Fruit fly (Drosophila melanogaster) whole organism, embryonic: Measurements from ENCODE around the gene Bicra.

ENCODE experiments used
- Adf1 ChIP-seq: fragments of 200-800 bp; sonication (Bioruptor generic); IDR thresholded peaks from 2 replicates; pipeline ENCODE4 v1.3.6; 2022; ENCODE audit warnings: missing biosample characterization, missing genetic modification characterization
- Asciz ChIP-seq: fragments of 200-800 bp; sonication (Bioruptor generic); optimal IDR thresholded peaks from 2 replicates; lab custom pipeline; 2017; ENCODE audit warnings: missing biosample characterization, mild to moderate bottlenecking, missing genetic modification characterization, missing genetic modification reagents
- BEAF-32 ChIP-seq: fragments of 200-800 bp; sonication (Bioruptor generic); optimal IDR thresholded peaks from 3 replicates; lab custom pipeline; 2017; ENCODE audit warnings: missing biosample characterization, missing genetic modification characterization, mild to moderate bottlenecking, moderate library complexity, missing genetic modification reagents
- Blimp-1 ChIP-seq: fragments of 200-800 bp; sonication (Bioruptor generic); optimal IDR thresholded peaks from 3 replicates; lab custom pipeline; 2018; ENCODE audit warnings: missing biosample characterization, missing genetic modification characterization, mild to moderate bottlenecking, moderate library complexity, missing genetic modification reagents
- CG14710 ChIP-seq: fragments of 200-800 bp; sonication (Bioruptor generic); optimal IDR thresholded peaks from 3 replicates; lab custom pipeline; 2019; ENCODE audit warnings: missing biosample characterization, mild to moderate bottlenecking, missing genetic modification characterization, moderate library complexity
- CG1647 ChIP-seq: fragments of 200-800 bp; sonication (Bioruptor generic); optimal IDR thresholded peaks from 3 replicates; lab custom pipeline; 2016; ENCODE audit warnings: missing biosample characterization, missing genetic modification characterization
- CG17359 ChIP-seq: fragments of 200-800 bp; sonication (Bioruptor generic); optimal IDR thresholded peaks from 3 replicates; lab custom pipeline; 2018; ENCODE audit warnings: missing biosample characterization, mild to moderate bottlenecking, missing genetic modification characterization, moderate library complexity
- CG18262 ChIP-seq: fragments of 200-800 bp; optimal IDR thresholded peaks from 3 replicates; lab custom pipeline; 2019; ENCODE audit warnings: missing biosample characterization, mild to moderate bottlenecking, missing genetic modification characterization, moderate library complexity
- CG31224 ChIP-seq: fragments of 200-800 bp; sonication (Bioruptor generic); IDR thresholded peaks from 2 replicates; pipeline ENCODE4 v1.3.6; 2022; ENCODE audit warnings: missing biosample characterization, missing genetic modification characterization
- CG3995 ChIP-seq: fragments of 200-800 bp; sonication (Bioruptor generic); optimal IDR thresholded peaks from 3 replicates; lab custom pipeline; 2016; ENCODE audit warnings: missing biosample characterization, missing genetic modification characterization
- CG42726 ChIP-seq: fragments of 200-800 bp; sonication (Bioruptor generic); IDR thresholded peaks from 2 replicates; pipeline ENCODE4 v1.3.6; 2022; ENCODE audit warnings: missing biosample characterization, missing genetic modification characterization; ENCODE audit not compliant: partially characterized antibody
- CG4854 ChIP-seq: fragments of 200-800 bp; sonication (Bioruptor generic); optimal IDR thresholded peaks from 2 replicates; lab custom pipeline; 2016; ENCODE audit warnings: missing biosample characterization, missing genetic modification characterization, inconsistent platforms
- CG6765 ChIP-seq: fragments of 200-800 bp; sonication (Bioruptor generic); optimal IDR thresholded peaks from 3 replicates; lab custom pipeline; 2017; ENCODE audit warnings: missing biosample characterization, mild to moderate bottlenecking, missing genetic modification characterization
- CG8765 ChIP-seq: fragments of 200-800 bp; sonication (Bioruptor generic); IDR thresholded peaks from 2 replicates; pipeline ENCODE4 v1.3.6; 2022; ENCODE audit warnings: missing biosample characterization, missing genetic modification characterization
- CG8924 ChIP-seq: fragments of 200-800 bp; optimal IDR thresholded peaks from 3 replicates; lab custom pipeline; 2019; ENCODE audit warnings: missing biosample characterization, mild to moderate bottlenecking, missing genetic modification characterization, moderate library complexity
- CG9817 ChIP-seq: fragments of 200-800 bp; sonication (Bioruptor generic); optimal IDR thresholded peaks from 2 replicates; lab custom pipeline; 2018; ENCODE audit warnings: missing biosample characterization, mild to moderate bottlenecking, missing genetic modification characterization, moderate library complexity
- H2.0 ChIP-seq: fragments of 200-800 bp; sonication (Bioruptor generic); IDR thresholded peaks from 2 replicates; pipeline ENCODE4 v1.3.6; 2022; ENCODE audit warnings: missing biosample characterization, missing genetic modification characterization
- HLH4C ChIP-seq: fragments of 200-800 bp; sonication (Bioruptor generic); IDR thresholded peaks from 3 replicates; pipeline ENCODE4 v1.3.6; 2022; ENCODE audit warnings: missing biosample characterization, missing genetic modification characterization; ENCODE audit not compliant: partially characterized antibody
- HLH54F ChIP-seq: fragments of 200-800 bp; sonication (Bioruptor generic); optimal IDR thresholded peaks from 3 replicates; lab custom pipeline; 2016; ENCODE audit warnings: missing biosample characterization, missing genetic modification characterization
- Mad ChIP-seq: fragments of 200-800 bp; sonication (Bioruptor generic); optimal IDR thresholded peaks from 2 replicates; lab custom pipeline; 2016; ENCODE audit warnings: missing biosample characterization, missing genetic modification characterization
- YL-1 ChIP-seq: fragments of 200-800 bp; sonication (Bioruptor generic); optimal IDR thresholded peaks from 3 replicates; lab custom pipeline; 2017; ENCODE audit warnings: missing biosample characterization, mild to moderate bottlenecking, missing genetic modification characterization
- ash1 ChIP-seq: fragments of 200-800 bp; sonication (Bioruptor generic); optimal IDR thresholded peaks from 2 replicates; lab custom pipeline; 2018; ENCODE audit warnings: missing biosample characterization, mild to moderate bottlenecking, missing genetic modification characterization
- bbx ChIP-seq: fragments of 200-800 bp; sonication (Bioruptor generic); IDR thresholded peaks from 2 replicates; pipeline ENCODE4 v1.3.6; 2022; ENCODE audit warnings: missing biosample characterization, missing genetic modification characterization; ENCODE audit not compliant: partially characterized antibody
- bowl ChIP-seq: fragments of 200-800 bp; sonication (Bioruptor generic); IDR thresholded peaks from 2 replicates; pipeline ENCODE4 v1.3.6; 2022; ENCODE audit warnings: missing biosample characterization, missing genetic modification characterization
- chif ChIP-seq, 2 experiments: fragments of 200-800 bp; sonication (Bioruptor generic); optimal IDR thresholded peaks; 3 replicates each; lab custom pipeline; 2016; ENCODE audit warnings: missing biosample characterization in 2 of 2, missing genetic modification characterization in 2 of 2
- crc ChIP-seq: fragments of 200-800 bp; sonication (Bioruptor generic); optimal IDR thresholded peaks from 2 replicates; lab custom pipeline; 2016; ENCODE audit warnings: missing biosample characterization, missing genetic modification characterization
- danr ChIP-seq: fragments of 200-800 bp; sonication (Bioruptor generic); IDR thresholded peaks from 2 replicates; pipeline ENCODE4 v1.3.6; 2022; ENCODE audit warnings: missing biosample characterization, missing genetic modification characterization
- gt ChIP-seq: fragments of 200-800 bp; sonication (Bioruptor generic); IDR thresholded peaks from 2 replicates; pipeline ENCODE4 v1.3.6; 2022; ENCODE audit warnings: missing biosample characterization, missing genetic modification characterization
- insv ChIP-seq, 2 experiments: fragments of 200-800 bp; sonication (Bioruptor generic); optimal IDR thresholded peaks; 3 replicates each; lab custom pipeline; 2016 to 2018; ENCODE audit warnings: missing biosample characterization in 2 of 2, missing genetic modification characterization in 2 of 2
- ken ChIP-seq: fragments of 200-800 bp; sonication (Bioruptor generic); IDR thresholded peaks from 3 replicates; pipeline ENCODE4 v1.3.6; 2022; ENCODE audit warnings: missing biosample characterization, missing genetic modification characterization
- knrl ChIP-seq: fragments of 200-800 bp; sonication (Bioruptor generic); IDR thresholded peaks from 3 replicates; pipeline ENCODE4 v1.3.6; 2022; ENCODE audit warnings: missing biosample characterization, missing genetic modification characterization; ENCODE audit not compliant: partially characterized antibody
- lola ChIP-seq, 3 experiments: fragments of >200 bp in 2 of 3; fragments of 200-800 bp in 1 of 3; sonication (Bioruptor generic) in 1 of 3; optimal IDR thresholded peaks; 2 replicates each; lab custom pipeline; 2017 to 2019; ENCODE audit warnings: missing biosample characterization in 3 of 3, missing genetic modification characterization in 3 of 3, mild to moderate bottlenecking in 1 of 3, moderate library complexity in 1 of 3
- lov ChIP-seq, 2 experiments: fragments of 200-800 bp in 1 of 2; fragments of >200 bp in 1 of 2; sonication (Bioruptor generic) in 1 of 2; IDR thresholded peaks in 1 of 2; optimal IDR thresholded peaks in 1 of 2; 2 replicates in 1 of 2; 3 replicates in 1 of 2; pipeline versions ENCODE4 v1.3.6 to Lab custom; 2017 to 2022; ENCODE audit warnings: missing biosample characterization in 1 of 2, missing genetic modification characterization in 1 of 2
- nau ChIP-seq: fragments of 200-800 bp; sonication (Bioruptor generic); optimal IDR thresholded peaks from 3 replicates; lab custom pipeline; 2017; ENCODE audit warnings: missing biosample characterization, mild to moderate bottlenecking, missing genetic modification characterization, missing genetic modification reagents
- nerfin-1 ChIP-seq: fragments of 200-800 bp; sonication (Bioruptor generic); optimal IDR thresholded peaks from 3 replicates; lab custom pipeline; 2019; ENCODE audit warnings: missing biosample characterization, mild to moderate bottlenecking, missing genetic modification characterization, moderate library complexity
- oc ChIP-seq: fragments of 200-800 bp; sonication (Bioruptor generic); optimal IDR thresholded peaks from 2 replicates; lab custom pipeline; 2018; ENCODE audit warnings: missing biosample characterization, mild to moderate bottlenecking, missing genetic modification characterization, moderate library complexity
- prd ChIP-seq, 3 experiments: fragments of >200 bp in 2 of 3; fragments of 200-800 bp in 1 of 3; sonication (Bioruptor generic) in 1 of 3; optimal IDR thresholded peaks in 2 of 3; IDR thresholded peaks in 1 of 3; 2 replicates in 2 of 3; 3 replicates in 1 of 3; pipeline versions ENCODE4 v1.3.6 to Lab custom; 2017 to 2022; ENCODE audit warnings: missing biosample characterization in 1 of 3, missing genetic modification characterization in 1 of 3
- pros ChIP-seq: fragments of 200-800 bp; sonication (Bioruptor generic); optimal IDR thresholded peaks from 3 replicates; lab custom pipeline; 2019; ENCODE audit warnings: missing biosample characterization, mild to moderate bottlenecking, missing genetic modification characterization, moderate library complexity
- pum ChIP-seq: fragments of 200-800 bp; sonication (Bioruptor generic); optimal IDR thresholded peaks from 2 replicates; lab custom pipeline; 2016; ENCODE audit warnings: missing biosample characterization, missing genetic modification characterization
- sens ChIP-seq: fragments of 200-800 bp; sonication (Bioruptor generic); peaks from one replicate; lab custom pipeline; 2016; ENCODE audit warnings: missing biosample characterization, missing genetic modification characterization
- sima ChIP-seq: fragments of 200-800 bp; sonication (Bioruptor generic); optimal IDR thresholded peaks from 2 replicates; lab custom pipeline; 2016; ENCODE audit warnings: missing biosample characterization, missing genetic modification characterization
- slbo ChIP-seq: fragments of 200-800 bp; sonication (Bioruptor generic); IDR thresholded peaks from 2 replicates; pipeline ENCODE4 v1.3.6; 2022; ENCODE audit warnings: missing biosample characterization, missing genetic modification characterization
- sna ChIP-seq: fragments of 200-800 bp; sonication (Bioruptor generic); IDR thresholded peaks from 2 replicates; pipeline ENCODE4 v1.3.6; 2022; ENCODE audit warnings: missing biosample characterization, missing genetic modification characterization; ENCODE audit not compliant: partially characterized antibody
- unc-4 ChIP-seq: fragments of 200-800 bp; sonication (Bioruptor generic); IDR thresholded peaks from 2 replicates; pipeline ENCODE4 v1.3.6; 2022; ENCODE audit warnings: missing biosample characterization, missing genetic modification characterization; ENCODE audit not compliant: partially characterized antibody
- unpg ChIP-seq: fragments of 200-800 bp; sonication (Bioruptor generic); optimal IDR thresholded peaks from 3 replicates; lab custom pipeline; 2018; ENCODE audit warnings: missing biosample characterization, mild to moderate bottlenecking, missing genetic modification characterization, moderate library complexity
- usp ChIP-seq: fragments of >200 bp; optimal IDR thresholded peaks from 2 replicates; lab custom pipeline; 2017; ENCODE audit warnings: missing biosample characterization, missing genetic modification characterization
- wek ChIP-seq: fragments of 200-800 bp; sonication (Bioruptor generic); optimal IDR thresholded peaks from 3 replicates; lab custom pipeline; 2018; ENCODE audit warnings: missing biosample characterization, mild to moderate bottlenecking, missing genetic modification characterization, moderate library complexity
- wor ChIP-seq: fragments of 200-800 bp; sonication (Bioruptor generic); IDR thresholded peaks from 2 replicates; pipeline ENCODE4 v1.3.6; 2022; ENCODE audit warnings: missing biosample characterization, missing genetic modification characterization
- zf30C ChIP-seq: fragments of 200-800 bp; sonication (Bioruptor generic); optimal IDR thresholded peaks from 3 replicates; lab custom pipeline; 2018; ENCODE audit warnings: missing biosample characterization, mild to moderate bottlenecking, missing genetic modification characterization

Bicra gene

DNA sequence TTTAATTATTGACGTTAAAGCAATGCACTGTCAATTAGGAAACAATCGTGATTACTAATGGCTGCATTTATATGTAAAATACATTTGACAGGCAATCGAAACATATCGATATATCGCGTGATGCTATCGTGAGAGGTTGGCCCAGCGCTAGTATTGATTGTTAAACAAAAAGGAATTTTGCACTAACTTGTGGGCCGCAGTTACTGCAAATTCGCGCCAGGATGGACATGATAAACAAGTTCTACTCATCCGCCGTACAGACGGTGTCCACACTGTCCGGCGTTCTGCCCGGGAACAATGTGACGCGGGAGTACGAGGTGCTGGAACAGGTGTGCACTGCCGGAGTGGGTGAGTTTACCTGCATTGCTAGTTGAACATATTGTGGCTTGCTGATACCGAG lies 35.7 kb upstream of the Bicra start, which contains the start of the genes eIF4E6 and CG1951 (continued):
- no peak for TF ChIP-seq CG9817 (tag; lab: Kevin White, UChicago)
- TF ChIP-seq Asciz, result no peak
- TF ChIP-seq CG14710 (tag; lab: Kevin White, UChicago), result no peak
- no peak for TF ChIP-seq lola (GFP tag; optimal IDR thresholded peaks at IDR 0.05; lab: Kevin White, UChicago)
- TF ChIP-seq CG17359 (tag; lab: Kevin White, UChicago), result no peak
- TF ChIP-seq CG3995, result no peak
- no peak for TF ChIP-seq wor (GFP tag; lab: Robert Waterston, UW)
- TF ChIP-seq ken (GFP tag; lab: Robert Waterston, UW), result no peak
- no peak for TF ChIP-seq bowl
- TF ChIP-seq CG4854 (GFP tag; lab: Kevin White, UChicago), result no peak
- TF ChIP-seq bbx (GFP tag; lab: Robert Waterston, UW), result peak; percentile 98
- peak; percentile 92 for TF ChIP-seq BEAF-32 (GFP tag; lab: Kevin White, UChicago)
- TF ChIP-seq sens (GFP tag; lab: Kevin White, UChicago), result no peak
- peak; percentile 58 for TF ChIP-seq CG8924
- TF ChIP-seq Mad, result no peak
- no peak for TF ChIP-seq oc (tag; lab: Kevin White, UChicago)
- TF ChIP-seq sna (GFP tag; lab: Robert Waterston, UW), result peak; percentile 96
- TF ChIP-seq nau, result no peak
- peak in 1 of 2 experiments; percentile 12 for TF ChIP-seq insv (GFP tag; optimal IDR thresholded peaks at IDR 0.05; lab: Kevin White, UChicago)
- TF ChIP-seq CG31224, result no peak
- peak; percentile 96 for TF ChIP-seq CG42726 (GFP tag; lab: Robert Waterston, UW)
- no peak for TF ChIP-seq pros
- TF ChIP-seq sima (GFP tag; lab: Kevin White, UChicago), result no peak
- TF ChIP-seq ash1 (GFP tag; lab: Kevin White, UChicago), result no peak
- no peak for TF ChIP-seq slbo (GFP tag; lab: Robert Waterston, UW)
- no peak for TF ChIP-seq CG6765 (GFP tag; lab: Kevin White, UChicago)
- no peak for TF ChIP-seq Blimp-1 (GFP tag; lab: Kevin White, UChicago)
- no peak for TF ChIP-seq prd (optimal IDR thresholded peaks at IDR 0.05; lab: Kevin White, UChicago)
- no peak for TF ChIP-seq prd (GFP tag; IDR thresholded peaks at IDR 0.05; lab: Robert Waterston, UW)
- TF ChIP-seq HLH4C (GFP tag; lab: Robert Waterston, UW), result peak; percentile 93
- TF ChIP-seq unc-4 (GFP tag; lab: Robert Waterston, UW), result peak; percentile 94
- TF ChIP-seq zf30C (GFP tag; lab: Kevin White, UChicago), result no peak
- no peak for TF ChIP-seq H2.0
- TF ChIP-seq wek (GFP tag; lab: Kevin White, UChicago), result no peak
- TF ChIP-seq CG8765 (GFP tag; lab: Robert Waterston, UW), result no peak
- no peak for TF ChIP-seq usp (GFP tag; lab: Kevin White, UChicago)
- no peak for TF ChIP-seq gt
- TF ChIP-seq nerfin-1 (tag; lab: Kevin White, UChicago), result no peak
- no peak for TF ChIP-seq crc
- TF ChIP-seq knrl, result peak; percentile 95
- TF ChIP-seq CG1647, result no peak
- no peak for TF ChIP-seq unpg
- TF ChIP-seq Adf1 (GFP tag; lab: Robert Waterston, UW), result no peak
- TF ChIP-seq CG18262 (tag; lab: Kevin White, UChicago), result no peak
- peak; percentile 57 for TF ChIP-seq YL-1 (GFP tag; lab: Kevin White, UChicago)
- TF ChIP-seq danr (GFP tag; lab: Robert Waterston, UW), result no peak
- TF ChIP-seq lov (optimal IDR thresholded peaks at IDR 0.05; lab: Kevin White, UChicago), result no peak
- TF ChIP-seq lov (GFP tag; IDR thresholded peaks at IDR 0.05; lab: Robert Waterston, UW), result no peak
- no peak for TF ChIP-seq pum
- TF ChIP-seq chif (GFP tag; optimal IDR thresholded peaks at IDR 0.05; lab: Kevin White, UChicago), result no peak
- TF ChIP-seq HLH54F, result no peak
